Fruit fly (Drosophila melanogaster): ENCODE data around the gene CG17239.

Gene CG17239

DNA sequence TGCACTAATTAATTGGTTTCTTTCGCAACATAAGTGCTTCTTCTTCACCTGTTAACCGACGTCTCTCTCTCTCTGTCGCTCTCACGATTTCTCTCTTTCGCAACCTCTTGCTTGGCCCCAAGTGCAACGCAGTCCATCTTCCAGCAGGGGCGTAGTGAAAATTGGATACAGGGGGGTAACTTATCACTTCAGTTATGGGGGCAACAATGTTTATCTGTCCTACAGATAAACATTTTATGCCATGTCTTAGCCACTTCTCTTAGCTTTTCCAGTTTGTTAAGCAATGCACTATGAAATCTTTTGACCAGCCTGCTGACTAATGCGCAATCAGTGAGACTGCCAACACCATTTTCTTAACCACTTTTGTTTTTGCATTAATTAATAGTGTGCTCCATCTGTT lies 24.8 kb downstream of the CG17239 start:
- TF ChIP-seq CG12768 (GFP tag; optimal IDR thresholded peaks at IDR 0.05), result no peak
- TF ChIP-seq CG7101 (tag; optimal IDR thresholded peaks at IDR 0.05), result peak; percentile 49
- peak; percentile 84 for TF ChIP-seq kay (GFP tag; ENCODE audit: borderline replicate concordance)
- no peak for TF ChIP-seq ovo (GFP tag; optimal IDR thresholded peaks at IDR 0.05)
- TF ChIP-seq CG7045 (GFP tag; optimal IDR thresholded peaks at IDR 0.05), result peak; percentile 23
- peak; percentile 7 for TF ChIP-seq CG14711 (tag; optimal IDR thresholded peaks at IDR 0.05)
- peak; percentile 9 for TF ChIP-seq CG1620 (GFP tag; optimal IDR thresholded peaks at IDR 0.05)
- TF ChIP-seq CG33017 (tag; optimal IDR thresholded peaks at IDR 0.05), result peak; percentile 40

DNA sequence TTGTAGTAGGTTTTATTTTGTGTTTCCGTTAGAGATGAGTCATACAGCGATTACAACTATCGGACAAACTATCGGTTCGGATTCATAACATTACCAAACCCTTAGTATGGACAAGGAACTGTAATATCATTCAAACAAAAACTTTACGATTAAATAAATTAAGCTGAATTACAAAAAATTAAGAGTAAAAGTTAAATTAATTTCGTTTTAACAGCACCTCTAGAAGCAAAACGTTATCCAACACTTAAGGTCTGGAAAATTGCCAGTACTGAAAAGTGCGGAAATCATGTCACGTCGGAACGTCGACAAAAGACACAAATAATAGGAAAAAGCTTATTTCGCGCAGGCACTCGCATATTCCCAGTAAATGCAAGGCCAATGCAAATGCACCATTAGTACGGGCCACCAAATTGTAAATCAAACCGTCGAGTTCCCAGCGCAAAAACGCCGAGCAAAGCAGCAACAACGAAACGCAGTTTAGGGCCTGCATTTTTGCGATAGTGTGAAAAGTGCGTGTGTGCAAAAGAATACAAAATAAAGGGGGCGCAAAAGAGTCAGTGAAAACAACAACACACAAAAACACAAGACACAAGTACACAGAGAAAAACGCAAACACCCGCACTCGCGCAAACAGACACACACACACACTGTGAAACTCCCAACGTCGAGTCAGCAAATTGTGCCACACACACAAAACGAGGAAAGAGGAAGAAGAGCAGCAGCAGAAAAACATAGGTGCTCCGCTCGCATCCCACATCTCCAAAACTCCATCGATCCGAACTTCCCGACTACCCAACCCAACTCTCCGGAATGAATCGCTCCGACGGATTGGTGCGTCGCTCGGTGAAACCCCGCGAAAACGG lies 25.7 kb downstream of the CG17239 start, which contains the start of the genes CG15387 and sau:
Gene CG15387 (minus strand): TSS at position 36 of the 863 bp plus-strand sequence.
Gene sau (plus strand): TSS at position 84 of the 863 bp plus-strand sequence.
- TF ChIP-seq CG5204 (GFP tag; optimal IDR thresholded peaks at IDR 0.05) (peak; percentile 96), bab1 (GFP tag; optimal IDR thresholded peaks at IDR 0.05) (peak; percentile 90), toe (GFP tag; optimal IDR thresholded peaks at IDR 0.05) (peak; percentile 96), CG33017 (tag; optimal IDR thresholded peaks at IDR 0.05) (peak; percentile 89), CG11617 (GFP tag; optimal IDR thresholded peaks at IDR 0.05) (peak; percentile 95), CG7101 (tag; optimal IDR thresholded peaks at IDR 0.05) (peak; percentile 94), CG7045 (GFP tag; optimal IDR thresholded peaks at IDR 0.05) (peak; percentile 89), ovo (GFP tag; optimal IDR thresholded peaks at IDR 0.05) (peak; percentile 88), tj (GFP tag; optimal IDR thresholded peaks at IDR 0.05) (peak; percentile 93), pad (GFP tag; optimal IDR thresholded peaks at IDR 0.05) (peak; percentile 87), Mnt (GFP tag; optimal IDR thresholded peaks at IDR 0.05) (peak; percentile 92), cic (GFP tag; optimal IDR thresholded peaks at IDR 0.05) (peak; percentile 62), CG12768 (GFP tag; optimal IDR thresholded peaks at IDR 0.05) (peak; percentile 92), CG14711 (tag; optimal IDR thresholded peaks at IDR 0.05) (peak; percentile 88), Crg-1 (GFP tag; optimal IDR thresholded peaks at IDR 0.05) (peak; percentile 95), Clk (GFP tag; optimal IDR thresholded peaks at IDR 0.05) (peak; percentile 87), Hr96 (GFP tag; optimal IDR thresholded peaks at IDR 0.05) (peak; percentile 96), CG1620 (GFP tag; optimal IDR thresholded peaks at IDR 0.05) (peak; percentile 96), cnc (optimal IDR thresholded peaks at IDR 0.05) (no peak), kay (GFP tag; ENCODE audit: borderline replicate concordance) (peak; percentile 97)

DNA sequence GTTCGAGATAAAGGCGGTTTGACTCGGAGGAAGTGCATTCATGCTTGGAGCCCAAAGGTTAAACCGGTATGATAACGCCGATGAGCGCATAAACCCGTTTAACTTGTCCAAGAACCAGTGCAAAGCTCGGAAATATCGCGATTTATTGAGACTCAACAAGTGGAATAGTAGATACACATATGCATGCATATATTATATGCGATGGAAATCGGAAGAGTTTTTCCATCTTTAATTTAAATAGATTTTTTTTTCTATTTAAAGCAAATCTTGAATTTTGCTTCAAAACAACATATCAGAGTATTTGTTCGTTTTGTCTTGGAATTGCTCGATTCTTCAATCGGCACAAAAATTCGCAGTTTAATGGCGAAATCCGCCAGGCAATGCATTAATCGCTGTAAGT lies 29.8 kb downstream of the CG17239 start:
- TF ChIP-seq cnc (optimal IDR thresholded peaks at IDR 0.05) (no peak), pad (GFP tag; optimal IDR thresholded peaks at IDR 0.05) (no peak), CG7101 (tag; optimal IDR thresholded peaks at IDR 0.05) (no peak), bab1 (GFP tag; optimal IDR thresholded peaks at IDR 0.05) (peak; percentile 5), Crg-1 (GFP tag; optimal IDR thresholded peaks at IDR 0.05) (no peak), kay (GFP tag; ENCODE audit: borderline replicate concordance) (peak; percentile 56), CG33017 (tag; optimal IDR thresholded peaks at IDR 0.05) (no peak), CG7045 (GFP tag; optimal IDR thresholded peaks at IDR 0.05) (no peak)

DNA sequence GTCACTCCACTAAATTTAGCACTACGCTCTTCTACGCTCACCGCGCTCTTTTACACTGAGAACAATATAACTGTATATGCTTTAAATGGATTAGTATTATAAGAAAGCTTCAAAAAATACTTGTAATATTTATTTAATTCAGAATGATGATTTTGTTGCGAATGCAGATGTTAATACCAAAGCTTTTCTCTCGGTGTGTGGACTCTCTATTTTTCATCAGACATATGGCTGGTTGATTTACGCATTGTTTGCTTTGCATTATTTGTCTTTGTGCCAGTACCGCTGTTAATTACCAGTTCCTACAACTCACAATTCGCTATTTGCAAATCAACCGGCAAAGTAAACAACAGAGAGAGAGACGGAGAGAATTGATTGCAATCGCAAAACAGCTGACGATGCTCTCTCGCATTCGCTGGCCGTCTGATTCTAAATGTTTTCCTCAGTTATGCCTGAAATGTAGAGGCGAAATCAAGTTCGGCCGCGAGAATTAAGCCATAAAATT lies 30.4 kb downstream of the CG17239 start:
- TF ChIP-seq CG14711 (tag; optimal IDR thresholded peaks at IDR 0.05), result peak; percentile 96
- peak; percentile 99 for TF ChIP-seq Crg-1 (GFP tag; optimal IDR thresholded peaks at IDR 0.05)
- TF ChIP-seq tj (GFP tag; optimal IDR thresholded peaks at IDR 0.05), result peak; percentile 95
- peak; percentile 98 for TF ChIP-seq ovo (GFP tag; optimal IDR thresholded peaks at IDR 0.05)
- TF ChIP-seq bab1 (GFP tag; optimal IDR thresholded peaks at IDR 0.05), result peak; percentile 99
- peak; percentile 98 for TF ChIP-seq Mnt (GFP tag; optimal IDR thresholded peaks at IDR 0.05)
- TF ChIP-seq Clk (GFP tag; optimal IDR thresholded peaks at IDR 0.05), result peak; percentile 96
- TF ChIP-seq CG7045 (GFP tag; optimal IDR thresholded peaks at IDR 0.05), result peak; percentile 99
- peak; percentile 99 for TF ChIP-seq CG12768 (GFP tag; optimal IDR thresholded peaks at IDR 0.05)
- peak; percentile 97 for TF ChIP-seq toe (GFP tag; optimal IDR thresholded peaks at IDR 0.05)
- TF ChIP-seq CG1620 (GFP tag; optimal IDR thresholded peaks at IDR 0.05), result peak; percentile 98
- peak; percentile 99 for TF ChIP-seq CG7101 (tag; optimal IDR thresholded peaks at IDR 0.05)
- peak; percentile 99 for TF ChIP-seq cic (GFP tag; optimal IDR thresholded peaks at IDR 0.05)
- TF ChIP-seq kay (GFP tag; ENCODE audit: borderline replicate concordance), result peak; percentile 96
- peak; percentile 96 for TF ChIP-seq pad (GFP tag; optimal IDR thresholded peaks at IDR 0.05)
- TF ChIP-seq CG33017 (tag; optimal IDR thresholded peaks at IDR 0.05), result peak; percentile 100
- TF ChIP-seq CG11617 (GFP tag; optimal IDR thresholded peaks at IDR 0.05), result peak; percentile 99
- TF ChIP-seq cnc (optimal IDR thresholded peaks at IDR 0.05), result no peak
- TF ChIP-seq CG5204 (GFP tag; optimal IDR thresholded peaks at IDR 0.05), result peak; percentile 99
- peak; percentile 96 for TF ChIP-seq Hr96 (GFP tag; optimal IDR thresholded peaks at IDR 0.05)

DNA sequence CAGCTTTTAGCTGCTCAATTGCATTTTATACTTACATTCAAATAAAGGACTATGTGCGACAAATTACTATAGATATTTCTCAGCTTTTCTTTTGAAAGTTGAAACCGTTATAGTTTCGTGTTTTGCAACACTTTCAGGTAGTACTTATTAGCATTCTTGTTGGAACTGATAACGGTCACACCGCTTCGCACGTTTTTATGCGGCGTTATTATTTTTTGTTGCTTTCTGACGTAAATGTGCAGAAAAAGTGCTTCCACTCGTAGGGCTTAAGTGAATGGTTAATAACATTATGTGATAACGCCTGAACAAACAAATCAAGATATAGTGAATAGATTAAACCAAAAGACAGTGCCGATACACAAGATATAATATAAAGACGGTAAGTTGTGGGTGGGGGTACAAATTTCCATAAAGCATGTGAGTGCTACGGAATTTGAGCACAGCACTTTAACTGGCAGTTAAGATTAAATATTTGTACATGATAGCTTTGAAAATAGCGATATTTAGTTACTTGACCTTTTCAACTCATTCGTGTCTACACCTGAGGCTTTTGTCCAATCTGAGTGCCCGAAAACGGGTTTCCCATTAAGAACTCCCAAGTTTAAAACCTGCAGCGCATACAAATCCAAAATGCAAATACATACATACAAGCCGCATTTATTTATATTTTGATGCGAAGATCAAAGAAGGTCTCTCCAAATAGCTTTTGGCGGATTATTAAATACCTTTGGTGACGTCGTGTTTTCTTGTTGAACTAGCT lies 31.4 kb downstream of the CG17239 start, which contains the start of gene papi:
Gene papi (plus strand): TSS at position 176 of the 760 bp plus-strand sequence.
- TF ChIP-seq pad (GFP tag; optimal IDR thresholded peaks at IDR 0.05), result no peak
- peak; percentile 70 for TF ChIP-seq ovo (GFP tag; optimal IDR thresholded peaks at IDR 0.05)
- no peak for TF ChIP-seq CG7045 (GFP tag; optimal IDR thresholded peaks at IDR 0.05)
- TF ChIP-seq toe (GFP tag; optimal IDR thresholded peaks at IDR 0.05), result no peak
- TF ChIP-seq CG14711 (tag; optimal IDR thresholded peaks at IDR 0.05), result no peak
- TF ChIP-seq cic (GFP tag; optimal IDR thresholded peaks at IDR 0.05), result peak; percentile 34
- peak; percentile 28 for TF ChIP-seq CG33017 (tag; optimal IDR thresholded peaks at IDR 0.05)
- TF ChIP-seq CG7101 (tag; optimal IDR thresholded peaks at IDR 0.05), result peak; percentile 47
- peak; percentile 99 for TF ChIP-seq Mnt (GFP tag; optimal IDR thresholded peaks at IDR 0.05)
- no peak for TF ChIP-seq kay (GFP tag; ENCODE audit: borderline replicate concordance)
